Worm (Caenorhabditis elegans): ENCODE measurements around the gene F09C6.11.

The F09C6.11 gene

ce11 chrV:16852002-16852401 is 30.1 kb downstream of the F09C6.11 start, which contains the start of gene clec-37:
clec-37 (minus strand) TSS chrV:16852102.
- TF ChIP-seq mdl-1 (tag; optimal IDR thresholded peaks at IDR 0.05), result no peak
- TF ChIP-seq nhr-237 (tag; optimal IDR thresholded peaks at IDR 0.05), result no peak
- no peak for TF ChIP-seq lin-15B (tag; optimal IDR thresholded peaks at IDR 0.05)
- TF ChIP-seq nhr-28 (tag; optimal IDR thresholded peaks at IDR 0.05), result no peak
- no peak for TF ChIP-seq pha-4 (tag; optimal IDR thresholded peaks at IDR 0.05)

ce11 chrV:16848498-16848897 is 33.6 kb downstream of the F09C6.11 start, which contains the start of the genes clec-36 and clec-26:
clec-36 (minus strand) TSS chrV:16848598.
clec-26 (plus strand) TSS chrV:16848611.
- TF ChIP-seq ceh-82 (tag; optimal IDR thresholded peaks at IDR 0.05) (no peak), hmg-11 (tag; optimal IDR thresholded peaks at IDR 0.05) (no peak), elt-2 (tag; optimal IDR thresholded peaks at IDR 0.05) (peak; percentile 27), ztf-11 (tag; optimal IDR thresholded peaks at IDR 0.05) (no peak), nhr-77 (tag; optimal IDR thresholded peaks at IDR 0.05) (no peak), ceh-9 (tag; optimal IDR thresholded peaks at IDR 0.05) (no peak), nhr-25 (tag; optimal IDR thresholded peaks at IDR 0.05) (no peak), ceh-16 (tag; optimal IDR thresholded peaks at IDR 0.05) (no peak)

- no peak for TF ChIP-seq hmg-11 (tag; optimal IDR thresholded peaks at IDR 0.05)
- TF ChIP-seq nhr-28 (tag; optimal IDR thresholded peaks at IDR 0.05), result no peak
- TF ChIP-seq ceh-82 (tag; optimal IDR thresholded peaks at IDR 0.05), result no peak
- TF ChIP-seq daf-12 (tag; optimal IDR thresholded peaks at IDR 0.05), result no peak
- TF ChIP-seq fos-1 (tag; optimal IDR thresholded peaks at IDR 0.05), result no peak
- no peak for TF ChIP-seq aly-2 (tag; optimal IDR thresholded peaks at IDR 0.05)
- no peak for TF ChIP-seq nhr-76 (tag; optimal IDR thresholded peaks at IDR 0.05)
- TF ChIP-seq lsy-12 (tag; optimal IDR thresholded peaks at IDR 0.05), result no peak
- TF ChIP-seq lin-39 (tag; optimal IDR thresholded peaks at IDR 0.05), result no peak
- no peak for TF ChIP-seq egl-27 (tag; optimal IDR thresholded peaks at IDR 0.05)
- no peak for TF ChIP-seq ceh-28 (tag; optimal IDR thresholded peaks at IDR 0.05)
- no peak for TF ChIP-seq fkh-2 (tag; optimal IDR thresholded peaks at IDR 0.05)
- TF ChIP-seq pha-4 (tag; optimal IDR thresholded peaks at IDR 0.05), result no peak
- no peak for TF ChIP-seq nhr-11 (tag; optimal IDR thresholded peaks at IDR 0.05)
Measured at ce11 chrV:16842941-16843340, 39.2 kb downstream of the F09C6.11 start, which contains the start of gene clec-25. clec-25 (plus strand) TSS chrV:16843241.

- TF ChIP-seq pha-4 (tag; optimal IDR thresholded peaks at IDR 0.05) (no peak), daf-12 (tag; optimal IDR thresholded peaks at IDR 0.05) (no peak), mml-1 (tag; optimal IDR thresholded peaks at IDR 0.05) (no peak), elt-2 (tag; optimal IDR thresholded peaks at IDR 0.05) (no peak), lin-15B (tag; optimal IDR thresholded peaks at IDR 0.05) (no peak), mdl-1 (tag; optimal IDR thresholded peaks at IDR 0.05) (no peak), nhr-11 (tag; optimal IDR thresholded peaks at IDR 0.05) (no peak), fkh-10 (GFP tag; optimal IDR thresholded peaks at IDR 0.05) (no peak), ama-1 (optimal IDR thresholded peaks at IDR 0.05) (no peak), jun-1 (tag; optimal IDR thresholded peaks at IDR 0.05) (no peak), nhr-76 (tag; optimal IDR thresholded peaks at IDR 0.05) (no peak), snpc-4 (tag; optimal IDR thresholded peaks at IDR 0.05) (no peak)
Measured at ce11 chrV:16840961-16841360, 41.1 kb downstream of the F09C6.11 start, which contains the start of gene clec-40. clec-40 (minus strand) TSS chrV:16841061.

ce11 chrV:16840283-16840682 is 41.8 kb downstream of the F09C6.11 start:
- peak; percentile 90 for TF ChIP-seq elt-2 (tag; optimal IDR thresholded peaks at IDR 0.05)
- peak; percentile 66 for TF ChIP-seq jun-1 (tag; optimal IDR thresholded peaks at IDR 0.05)
- TF ChIP-seq pqm-1 (tag; optimal IDR thresholded peaks at IDR 0.05), result peak; percentile 64
- no peak for TF ChIP-seq unc-62 (GFP tag; optimal IDR thresholded peaks at IDR 0.05)

ce11 chrV:16838435-16838834 is 43.7 kb downstream of the F09C6.11 start:
- no peak for TF ChIP-seq fkh-2 (tag; optimal IDR thresholded peaks at IDR 0.05)

ce11 chrV:16836100-16836499 is 46.0 kb downstream of the F09C6.11 start:
- TF ChIP-seq fkh-10 (GFP tag; optimal IDR thresholded peaks at IDR 0.05) (no peak), nhr-237 (tag; optimal IDR thresholded peaks at IDR 0.05) (no peak), egl-5 (tag; optimal IDR thresholded peaks at IDR 0.05) (no peak), nhr-25 (tag; optimal IDR thresholded peaks at IDR 0.05) (no peak), nhr-43 (tag; optimal IDR thresholded peaks at IDR 0.05; ENCODE audit: poor library complexity, severe bottlenecking) (no peak), mml-1 (tag; optimal IDR thresholded peaks at IDR 0.05) (no peak)
